Worm (Caenorhabditis elegans) whole organism, mixed stage, embryonic: ENCODE results near the gene F11D11.21.
A peak's percentile ranks its signal among the peaks of the same experiment; 100 is the strongest.

Experiments
- M03D4.4 ChIP-seq: sonication (generic microtip); optimal IDR thresholded peaks from 2 replicates; lab custom pipeline; 2017; ENCODE audit warnings: mild to moderate bottlenecking, missing genetic modification characterization, missing compliant biosample characterization
- bed-3 ChIP-seq: fragments of 200-800 bp; sonication (Bioruptor generic); optimal IDR thresholded peaks from 3 replicates; lab custom pipeline; 2018; ENCODE audit warnings: mild to moderate bottlenecking, missing genetic modification characterization, moderate library complexity, missing compliant biosample characterization
- blmp-1 ChIP-seq: fragments of 150-350 bp; optimal IDR thresholded peaks from 2 replicates; lab custom pipeline; 2014; ENCODE audit warnings: missing biosample characterization, missing genetic modification characterization
- ceh-39 ChIP-seq: fragments of 150-350 bp; optimal IDR thresholded peaks from 2 replicates; lab custom pipeline; 2014; ENCODE audit warnings: missing biosample characterization, missing genetic modification characterization
- ceh-43 ChIP-seq: fragments of 200-800 bp; sonication (Bioruptor generic); optimal IDR thresholded peaks from 2 replicates; lab custom pipeline; 2018; ENCODE audit warnings: mild to moderate bottlenecking, missing genetic modification characterization, moderate library complexity, missing compliant biosample characterization
- ceh-83 ChIP-seq: fragments of 200-800 bp; sonication (Bioruptor generic); optimal IDR thresholded peaks from 2 replicates; lab custom pipeline; 2018; ENCODE audit warnings: mild to moderate bottlenecking, missing genetic modification characterization, missing compliant biosample characterization
- ces-1 ChIP-seq: fragments of 150-350 bp; optimal IDR thresholded peaks from 2 replicates; lab custom pipeline; 2014; ENCODE audit warnings: missing biosample characterization, missing genetic modification reagents, missing genetic modification characterization
- cnd-1 ChIP-seq: fragments of 200-800 bp; sonication (Bioruptor generic); optimal IDR thresholded peaks from 2 replicates; lab custom pipeline; 2018; ENCODE audit warnings: mild to moderate bottlenecking, missing genetic modification characterization, missing compliant biosample characterization
- drap-1 ChIP-seq: fragments of 200-800 bp; sonication (Bioruptor generic); optimal IDR thresholded peaks from 3 replicates; lab custom pipeline; 2018; ENCODE audit warnings: mild to moderate bottlenecking, missing genetic modification characterization, missing compliant biosample characterization
- elt-1 ChIP-seq: sonication (generic microtip); optimal IDR thresholded peaks from 2 replicates; lab custom pipeline; 2017; ENCODE audit warnings: missing genetic modification characterization, mild to moderate bottlenecking, missing compliant biosample characterization, antibody characterized with exemption, moderate library complexity, borderline replicate concordance; ENCODE audit not compliant: insufficient read depth
- elt-3 ChIP-seq: fragments of 150-350 bp; optimal IDR thresholded peaks from 2 replicates; lab custom pipeline; 2014; ENCODE audit warnings: missing biosample characterization, missing genetic modification characterization
- flh-1 ChIP-seq: fragments of 200-800 bp; sonication (Bioruptor generic); optimal IDR thresholded peaks from 2 replicates; lab custom pipeline; 2018; ENCODE audit warnings: mild to moderate bottlenecking, missing genetic modification characterization, moderate library complexity, missing compliant biosample characterization
- ham-2 ChIP-seq: fragments of 200-800 bp; sonication (Bioruptor generic); optimal IDR thresholded peaks from 2 replicates; lab custom pipeline; 2018; ENCODE audit warnings: mild to moderate bottlenecking, missing genetic modification characterization, missing compliant biosample characterization
- hlh-1 ChIP-seq: fragments of 150-350 bp; optimal IDR thresholded peaks from 2 replicates; lab custom pipeline; 2014; ENCODE audit warnings: missing biosample characterization, missing genetic modification reagents, missing genetic modification characterization
- lin-13 ChIP-seq: fragments of 150-350 bp; optimal IDR thresholded peaks from 2 replicates; lab custom pipeline; 2014; ENCODE audit warnings: missing biosample characterization, missing genetic modification characterization
- lin-32 ChIP-seq: fragments of 200-800 bp; sonication (Bioruptor generic); optimal IDR thresholded peaks from 2 replicates; lab custom pipeline; 2018; ENCODE audit warnings: mild to moderate bottlenecking, missing genetic modification characterization, missing compliant biosample characterization
- lsy-2 ChIP-seq: fragments of 150-350 bp; optimal IDR thresholded peaks from 2 replicates; lab custom pipeline; 2014; ENCODE audit warnings: missing biosample characterization, missing genetic modification characterization
- mep-1 ChIP-seq: fragments of 150-350 bp; optimal IDR thresholded peaks from 2 replicates; lab custom pipeline; 2017; ENCODE audit warnings: missing biosample characterization, missing genetic modification reagents, missing genetic modification characterization, inconsistent platforms
- mls-2 ChIP-seq: sonication (generic microtip); optimal IDR thresholded peaks from 2 replicates; lab custom pipeline; 2016; ENCODE audit warnings: mild to moderate bottlenecking, missing genetic modification characterization, moderate library complexity, missing compliant biosample characterization
- nhr-12 ChIP-seq: fragments of 150-350 bp; optimal IDR thresholded peaks from 2 replicates; lab custom pipeline; 2014; ENCODE audit warnings: missing biosample characterization, missing genetic modification characterization
- nhr-2 ChIP-seq: fragments of 150-350 bp; optimal IDR thresholded peaks from 2 replicates; lab custom pipeline; 2014; ENCODE audit warnings: missing biosample characterization, missing genetic modification characterization
- nhr-237 ChIP-seq: fragments of 150-350 bp; optimal IDR thresholded peaks from 2 replicates; lab custom pipeline; 2014; ENCODE audit warnings: missing biosample characterization, missing genetic modification characterization
- nhr-28 ChIP-seq: fragments of 150-350 bp; optimal IDR thresholded peaks from 2 replicates; lab custom pipeline; 2014; ENCODE audit warnings: missing biosample characterization, missing genetic modification characterization
- nhr-76 ChIP-seq: sonication (generic microtip); optimal IDR thresholded peaks from 2 replicates; lab custom pipeline; 2017; ENCODE audit warnings: missing biosample characterization, missing genetic modification characterization
- pha-4 ChIP-seq: fragments of 150-350 bp; optimal IDR thresholded peaks from 2 replicates; lab custom pipeline; 2018; ENCODE audit warnings: missing biosample characterization, missing genetic modification reagents, missing genetic modification characterization
- sem-2 ChIP-seq: fragments of 200-800 bp; sonication (Bioruptor generic); optimal IDR thresholded peaks from 2 replicates; lab custom pipeline; 2018; ENCODE audit warnings: mild to moderate bottlenecking, missing genetic modification characterization, missing compliant biosample characterization
- sptf-1 ChIP-seq: sonication (generic microtip); optimal IDR thresholded peaks from 2 replicates; lab custom pipeline; 2017; ENCODE audit warnings: mild to moderate bottlenecking, missing genetic modification characterization, moderate library complexity, missing compliant biosample characterization
- unc-120 ChIP-seq: sonication (generic microtip); optimal IDR thresholded peaks from 2 replicates; lab custom pipeline; 2017; ENCODE audit warnings: missing genetic modification characterization, missing compliant biosample characterization; ENCODE audit not compliant: poor library complexity, severe bottlenecking
- unc-39 ChIP-seq: fragments of 150-350 bp; optimal IDR thresholded peaks from 2 replicates; lab custom pipeline; 2014; ENCODE audit warnings: missing biosample characterization, missing genetic modification characterization
- unc-62 ChIP-seq: fragments of 150-350 bp; optimal IDR thresholded peaks from 2 replicates; lab custom pipeline; 2014; ENCODE audit warnings: missing biosample characterization, missing genetic modification reagents, missing genetic modification characterization
- zip-8 ChIP-seq: fragments of 150-350 bp; optimal IDR thresholded peaks from 2 replicates; lab custom pipeline; 2014; ENCODE audit warnings: missing biosample characterization, missing genetic modification characterization
- ztf-11 ChIP-seq: fragments of 150-350 bp; optimal IDR thresholded peaks from 2 replicates; lab custom pipeline; 2014; ENCODE audit warnings: missing biosample characterization, missing genetic modification characterization

F11D11.21 gene

ce11 chrV:18710045-18710490 is 40.3 kb downstream of the F11D11.21 start:
- peak; percentile 84 for TF ChIP-seq unc-39 (tag; lab: Kevin White, UChicago)
- no peak for TF ChIP-seq nhr-2 (tag; lab: Kevin White, UChicago)
- no peak for TF ChIP-seq mep-1 (tag; lab: Kevin White, UChicago)
- TF ChIP-seq nhr-237 (tag; lab: Kevin White, UChicago): no peak
- TF ChIP-seq cnd-1: peak; percentile 69
- no peak for TF ChIP-seq flh-1
- no peak for TF ChIP-seq zip-8
- TF ChIP-seq sem-2 (GFP tag; lab: Kevin White, UChicago): no peak
- no peak for TF ChIP-seq pha-4 (tag; lab: Kevin White, UChicago)
- peak; percentile 88 for TF ChIP-seq lin-32 (GFP tag; lab: Kevin White, UChicago)
- TF ChIP-seq ces-1 (GFP tag; lab: Kevin White, UChicago): peak; percentile 50
- no peak for TF ChIP-seq elt-3 (tag; lab: Kevin White, UChicago)
- peak; percentile 86 for TF ChIP-seq lsy-2
- no peak for TF ChIP-seq unc-62
- TF ChIP-seq ceh-43 (GFP tag; lab: Kevin White, UChicago): no peak
- TF ChIP-seq mls-2 (tag; lab: Kevin White, UChicago): no peak
- no peak for TF ChIP-seq blmp-1 (tag; lab: Kevin White, UChicago)
- no peak for TF ChIP-seq drap-1 (GFP tag; lab: Kevin White, UChicago)
- TF ChIP-seq ham-2 (GFP tag; lab: Kevin White, UChicago): no peak

- TF ChIP-seq nhr-28 (tag; lab: Kevin White, UChicago): no peak
- TF ChIP-seq blmp-1 (tag; lab: Kevin White, UChicago): no peak
- TF ChIP-seq lin-13 (tag; lab: Kevin White, UChicago): no peak
- TF ChIP-seq sptf-1 (tag; lab: Kevin White, UChicago): no peak
- no peak for TF ChIP-seq elt-1 (tag; lab: Kevin White, UChicago)
Measured at ce11 chrV:18709203-18709860, 41.0 kb downstream of the F11D11.21 start, which contains the start of gene Y17D7C.6. Gene Y17D7C.6 (plus strand): TSS chrV:18709810.

- no peak for TF ChIP-seq unc-39 (tag; lab: Kevin White, UChicago)
- TF ChIP-seq lin-13 (tag; lab: Kevin White, UChicago): no peak
- TF ChIP-seq ztf-11 (tag; lab: Kevin White, UChicago): no peak
- no peak for TF ChIP-seq ceh-39
- TF ChIP-seq M03D4.4 (tag; lab: Kevin White, UChicago): no peak
- no peak for TF ChIP-seq lsy-2
- TF ChIP-seq unc-62: no peak
- no peak for TF ChIP-seq drap-1 (GFP tag; lab: Kevin White, UChicago)
- TF ChIP-seq sptf-1 (tag; lab: Kevin White, UChicago): no peak
- no peak for TF ChIP-seq elt-1 (tag; lab: Kevin White, UChicago)
- no peak for TF ChIP-seq nhr-2 (tag; lab: Kevin White, UChicago)
- TF ChIP-seq flh-1: no peak
- no peak for TF ChIP-seq pha-4 (tag; lab: Kevin White, UChicago)
- no peak for TF ChIP-seq ceh-83
- no peak for TF ChIP-seq mls-2 (tag; lab: Kevin White, UChicago)
- no peak for TF ChIP-seq hlh-1 (tag; lab: Kevin White, UChicago)
Measured at ce11 chrV:18708015-18708414, 42.3 kb downstream of the F11D11.21 start.

ce11 chrV:18706063-18706620 is 44.2 kb downstream of the F11D11.21 start, which contains the start of gene Y17D7C.1:
Gene Y17D7C.1 (plus strand): TSS chrV:18706570.
- TF ChIP-seq mls-2 (tag; lab: Kevin White, UChicago) (no peak), hlh-1 (tag; lab: Kevin White, UChicago) (peak; percentile 26)
- TF ChIP-seq, all 35 proteins: peak for 1

- no peak for TF ChIP-seq flh-1
- no peak for TF ChIP-seq elt-3 (tag; lab: Kevin White, UChicago)
- TF ChIP-seq unc-62: no peak
- no peak for TF ChIP-seq hlh-1 (tag; lab: Kevin White, UChicago)
- TF ChIP-seq nhr-12: no peak
- no peak for TF ChIP-seq nhr-28 (tag; lab: Kevin White, UChicago)
- TF ChIP-seq bed-3 (GFP tag; lab: Kevin White, UChicago): no peak
- no peak for TF ChIP-seq lin-32 (GFP tag; lab: Kevin White, UChicago)
- TF ChIP-seq pha-4 (tag; lab: Kevin White, UChicago): no peak
- no peak for TF ChIP-seq nhr-76 (tag; lab: Kevin White, UChicago)
- TF ChIP-seq blmp-1 (tag; lab: Kevin White, UChicago): no peak
- no peak for TF ChIP-seq zip-8
- no peak for TF ChIP-seq unc-120
- TF ChIP-seq unc-39 (tag; lab: Kevin White, UChicago): no peak
- no peak for TF ChIP-seq ham-2 (GFP tag; lab: Kevin White, UChicago)
- no peak for TF ChIP-seq drap-1 (GFP tag; lab: Kevin White, UChicago)
- TF ChIP-seq nhr-2 (tag; lab: Kevin White, UChicago): no peak
Measured at ce11 chrV:18705319-18706062, 44.9 kb downstream of the F11D11.21 start.
